Fruit fly (Drosophila melanogaster): ENCODE measurements around the gene Sirt7.

Sirt7 gene

DNA sequence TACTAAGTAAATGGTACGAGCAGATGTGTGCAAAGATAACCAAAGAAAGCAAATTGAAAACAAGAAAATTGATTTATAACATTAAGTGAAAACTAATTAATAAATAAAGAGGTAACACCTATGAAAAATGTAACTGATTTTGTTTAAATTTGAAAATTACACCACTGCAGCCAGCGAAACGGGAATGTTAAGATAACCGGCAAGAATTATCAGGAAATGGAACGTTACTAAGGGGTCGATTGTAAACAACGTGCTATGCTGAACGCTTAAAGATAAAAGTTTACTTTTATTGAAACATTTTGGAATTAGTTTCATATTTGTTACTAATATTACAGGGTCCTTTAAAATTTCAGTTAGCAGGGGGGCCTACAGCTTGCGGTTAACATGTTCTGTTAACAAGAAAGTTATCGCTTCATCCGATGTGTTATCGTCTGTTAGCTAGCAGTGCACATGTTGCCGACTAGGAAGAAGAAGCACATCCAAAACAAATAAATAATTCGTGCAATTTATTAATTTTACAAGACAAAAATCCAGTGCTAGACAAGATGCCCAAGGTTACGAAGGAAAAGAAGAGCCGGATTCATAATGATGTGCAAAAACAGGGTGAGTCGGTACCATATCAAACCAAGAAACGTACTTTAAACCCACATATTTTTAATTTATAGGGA is 6.5 kb upstream of the Sirt7 start, which contains the start of gene CG11837:
Gene CG11837 (plus strand): TSS at position 439 of the 668 bp plus-strand sequence.
- TF ChIP-seq Mnt (GFP tag; optimal IDR thresholded peaks at IDR 0.05): peak; percentile 95
- TF ChIP-seq Crg-1 (GFP tag; optimal IDR thresholded peaks at IDR 0.05): no peak
- TF ChIP-seq kay (GFP tag; ENCODE audit: borderline replicate concordance): peak; percentile 91
- no peak for TF ChIP-seq CG1620 (GFP tag; optimal IDR thresholded peaks at IDR 0.05)
- no peak for TF ChIP-seq toe (GFP tag; optimal IDR thresholded peaks at IDR 0.05)

DNA sequence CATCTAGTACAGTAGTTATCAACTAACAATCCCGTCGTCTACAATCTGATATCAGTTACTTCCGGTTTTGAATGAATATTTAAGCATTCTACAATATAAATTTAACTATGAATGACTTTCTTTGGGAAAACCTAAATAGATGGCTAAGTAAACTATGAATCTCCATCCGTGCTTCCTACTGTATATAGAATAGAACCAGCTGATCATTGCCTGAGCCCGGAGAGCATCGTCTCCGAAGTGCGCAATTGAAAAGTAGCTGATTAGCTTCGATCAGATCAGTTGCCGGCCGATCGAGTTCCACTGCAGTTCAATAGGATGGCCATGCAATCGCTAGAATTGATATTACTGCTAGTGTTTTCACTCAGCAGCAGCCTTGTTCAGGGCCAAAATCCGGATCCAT is 5.0 kb upstream of the Sirt7 start, which contains the start of gene CG11841:
Gene CG11841 (plus strand): TSS at position 301 of the 400 bp plus-strand sequence.
- no peak for TF ChIP-seq CG5204 (GFP tag; optimal IDR thresholded peaks at IDR 0.05)
- TF ChIP-seq cic (GFP tag; optimal IDR thresholded peaks at IDR 0.05): peak; percentile 15
- TF ChIP-seq CG33017 (tag; optimal IDR thresholded peaks at IDR 0.05): no peak
- no peak for TF ChIP-seq pad (GFP tag; optimal IDR thresholded peaks at IDR 0.05)

DNA sequence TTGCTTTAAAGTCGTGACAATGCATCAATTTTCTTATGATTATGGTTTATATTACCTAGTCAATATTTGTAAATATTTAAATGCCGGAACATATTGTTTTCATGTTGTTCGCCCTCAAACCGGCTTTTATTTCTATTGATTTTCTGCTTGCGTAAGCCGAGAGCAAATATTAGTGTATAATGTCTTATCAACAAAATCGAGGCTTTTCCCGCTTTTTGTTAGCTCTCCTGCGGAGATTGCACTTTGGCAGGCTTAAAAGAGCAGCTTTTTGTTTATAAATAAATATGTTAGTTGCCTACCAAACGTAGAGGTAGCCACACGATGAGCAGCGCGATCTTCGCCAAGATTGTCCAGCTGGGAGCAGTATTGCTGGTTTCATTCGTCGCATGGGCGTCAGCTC is 3.3 kb upstream of the Sirt7 start, which contains the start of gene CG11842:
Gene CG11842 (plus strand): TSS at position 301 of the 400 bp plus-strand sequence.
- TF ChIP-seq CG11617 (GFP tag; optimal IDR thresholded peaks at IDR 0.05): no peak
- TF ChIP-seq CG5204 (GFP tag; optimal IDR thresholded peaks at IDR 0.05): no peak
- no peak for TF ChIP-seq Mnt (GFP tag; optimal IDR thresholded peaks at IDR 0.05)
- TF ChIP-seq Clk (GFP tag; optimal IDR thresholded peaks at IDR 0.05): no peak

DNA sequence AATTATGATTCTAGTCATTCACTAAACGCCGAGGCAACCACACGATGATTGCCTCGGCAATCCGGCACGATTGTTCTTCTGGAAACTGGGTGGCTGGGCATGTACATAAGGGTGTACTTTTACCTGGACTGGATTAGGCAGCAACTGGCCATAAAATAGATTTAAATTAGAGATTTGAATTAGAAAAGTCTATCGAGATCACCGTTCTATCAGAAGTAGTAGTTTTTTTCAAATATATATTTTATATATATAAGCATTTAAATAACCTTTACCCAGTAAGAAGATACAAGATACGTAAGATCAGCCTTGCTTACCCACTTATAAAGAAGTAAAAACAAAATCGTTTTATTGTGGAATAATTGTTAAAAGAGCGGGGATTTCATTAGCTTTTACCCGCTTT is 1.7 kb upstream of the Sirt7 start, which contains the start of gene CG11843:
Gene CG11843 (plus strand): TSS at position 301 of the 400 bp plus-strand sequence.
- no peak for TF ChIP-seq CG1620 (GFP tag; optimal IDR thresholded peaks at IDR 0.05)
- no peak for TF ChIP-seq ovo (GFP tag; optimal IDR thresholded peaks at IDR 0.05)
- TF ChIP-seq Clk (GFP tag; optimal IDR thresholded peaks at IDR 0.05): no peak
- TF ChIP-seq Crg-1 (GFP tag; optimal IDR thresholded peaks at IDR 0.05): no peak
- TF ChIP-seq toe (GFP tag; optimal IDR thresholded peaks at IDR 0.05): no peak
- no peak for TF ChIP-seq cnc (optimal IDR thresholded peaks at IDR 0.05)
- no peak for TF ChIP-seq CG33017 (tag; optimal IDR thresholded peaks at IDR 0.05)
- no peak for TF ChIP-seq kay (GFP tag; ENCODE audit: borderline replicate concordance)
- TF ChIP-seq bab1 (GFP tag; optimal IDR thresholded peaks at IDR 0.05): no peak
- no peak for TF ChIP-seq CG7045 (GFP tag; optimal IDR thresholded peaks at IDR 0.05)
- no peak for TF ChIP-seq pad (GFP tag; optimal IDR thresholded peaks at IDR 0.05)

DNA sequence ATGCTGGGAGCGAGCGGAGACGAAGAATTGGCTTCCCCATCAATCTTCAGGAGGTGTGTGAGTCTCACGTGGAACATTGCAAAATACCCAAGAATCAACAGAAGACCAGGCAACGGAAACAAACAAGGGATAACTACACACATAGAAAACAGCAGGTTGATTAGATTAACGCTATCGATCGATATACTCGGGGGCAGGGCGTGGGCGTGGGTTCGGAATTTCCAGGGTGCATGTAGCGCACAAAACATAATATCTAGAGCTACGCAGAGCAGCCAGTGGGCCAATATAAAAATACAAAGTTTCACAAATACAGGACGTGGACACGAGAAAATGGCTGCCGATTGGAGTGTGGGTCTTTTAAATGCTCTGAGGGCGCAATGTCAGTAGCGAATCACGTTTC is 3.7 kb downstream of the Sirt7 start:
- TF ChIP-seq Mnt (GFP tag; optimal IDR thresholded peaks at IDR 0.05) (peak; percentile 11), kay (GFP tag; ENCODE audit: borderline replicate concordance) (no peak), Hr96 (GFP tag; optimal IDR thresholded peaks at IDR 0.05) (no peak)

DNA sequence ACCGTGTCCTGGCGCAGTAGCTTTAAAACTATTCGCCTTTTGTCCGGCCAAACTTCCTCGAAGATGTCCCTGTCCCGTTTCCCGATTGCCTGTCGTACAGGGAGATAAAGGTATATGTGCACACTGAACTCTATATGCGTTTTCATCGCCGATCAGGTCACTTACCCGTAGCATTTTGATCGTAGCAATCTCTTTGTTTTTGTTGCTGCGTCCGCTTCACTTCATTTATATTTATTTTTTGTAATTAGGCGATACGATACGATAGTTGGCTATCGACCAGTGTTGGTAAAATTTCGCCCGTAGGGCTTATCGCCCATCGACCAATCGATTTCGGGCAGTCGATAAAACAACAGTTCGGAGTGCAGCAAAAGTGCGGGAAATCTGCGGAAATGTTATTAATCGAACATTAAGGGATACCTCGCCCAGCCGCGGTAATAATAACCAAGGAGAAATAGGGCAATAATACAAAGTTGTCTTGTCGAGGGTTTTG is 7.0 kb downstream of the Sirt7 start, which contains the start of the genes Cul5 and Bicra:
Gene Cul5 (minus strand): TSS at position 259 of the 490 bp plus-strand sequence.
Gene Bicra (plus strand): TSS at position 324 of the 490 bp plus-strand sequence.
- TF ChIP-seq cic (GFP tag; optimal IDR thresholded peaks at IDR 0.05) (peak; percentile 37), Crg-1 (GFP tag; optimal IDR thresholded peaks at IDR 0.05) (peak; percentile 65), bab1 (GFP tag; optimal IDR thresholded peaks at IDR 0.05) (no peak), pad (GFP tag; optimal IDR thresholded peaks at IDR 0.05) (no peak), CG33017 (tag; optimal IDR thresholded peaks at IDR 0.05) (no peak), Hr96 (GFP tag; optimal IDR thresholded peaks at IDR 0.05) (no peak), toe (GFP tag; optimal IDR thresholded peaks at IDR 0.05) (no peak), CG7101 (tag; optimal IDR thresholded peaks at IDR 0.05) (no peak), Mnt (GFP tag; optimal IDR thresholded peaks at IDR 0.05) (peak; percentile 57), CG1620 (GFP tag; optimal IDR thresholded peaks at IDR 0.05) (peak; percentile 60)

DNA sequence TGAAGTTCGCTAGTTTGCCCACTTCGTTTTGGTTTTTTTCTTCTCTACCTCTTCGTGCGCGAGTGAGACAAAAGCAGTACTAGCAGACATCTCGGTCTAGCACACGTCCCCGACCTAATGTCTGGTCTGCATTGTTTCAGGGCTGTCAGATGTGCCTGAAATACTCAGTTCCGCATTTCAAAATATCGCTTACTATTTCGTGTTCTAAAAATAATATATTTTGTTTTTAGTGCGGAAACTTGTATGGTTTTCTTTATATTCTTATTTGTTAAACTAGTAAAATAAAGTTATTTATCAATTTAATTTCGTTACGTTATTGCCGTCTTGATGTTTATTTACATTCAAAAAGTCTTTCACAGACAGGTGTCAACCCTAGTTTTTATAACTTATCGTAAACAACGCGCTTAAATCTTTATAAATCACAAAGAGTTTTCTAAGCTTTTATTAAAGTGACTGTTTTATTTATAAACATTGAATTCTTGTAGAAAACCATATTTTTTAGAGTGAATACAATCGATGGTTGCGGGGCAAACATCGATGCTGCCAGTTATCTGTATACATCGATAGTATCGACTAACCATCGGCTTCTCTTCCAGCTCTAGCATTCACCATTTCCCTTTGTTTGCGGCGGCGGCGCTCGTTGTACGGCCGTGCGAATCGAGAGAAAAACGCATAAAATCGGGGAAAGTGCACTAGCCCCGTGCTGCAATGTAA is 7.6 kb downstream of the Sirt7 start:
- TF ChIP-seq CG5204 (GFP tag; optimal IDR thresholded peaks at IDR 0.05) (peak; percentile 82), Crg-1 (GFP tag; optimal IDR thresholded peaks at IDR 0.05) (peak; percentile 37), cnc (optimal IDR thresholded peaks at IDR 0.05) (no peak), CG12768 (GFP tag; optimal IDR thresholded peaks at IDR 0.05) (peak; percentile 83), CG1620 (GFP tag; optimal IDR thresholded peaks at IDR 0.05) (peak; percentile 35), tj (GFP tag; optimal IDR thresholded peaks at IDR 0.05) (peak; percentile 86), Hr96 (GFP tag; optimal IDR thresholded peaks at IDR 0.05) (peak; percentile 73), kay (GFP tag; ENCODE audit: borderline replicate concordance) (no peak), Clk (GFP tag; optimal IDR thresholded peaks at IDR 0.05) (peak; percentile 57), toe (GFP tag; optimal IDR thresholded peaks at IDR 0.05) (peak; percentile 82), pad (GFP tag; optimal IDR thresholded peaks at IDR 0.05) (peak; percentile 71), CG7045 (GFP tag; optimal IDR thresholded peaks at IDR 0.05) (peak; percentile 77), CG33017 (tag; optimal IDR thresholded peaks at IDR 0.05) (peak; percentile 84), bab1 (GFP tag; optimal IDR thresholded peaks at IDR 0.05) (peak; percentile 69), cic (GFP tag; optimal IDR thresholded peaks at IDR 0.05) (no peak), Mnt (GFP tag; optimal IDR thresholded peaks at IDR 0.05) (peak; percentile 53), CG7101 (tag; optimal IDR thresholded peaks at IDR 0.05) (peak; percentile 85), CG14711 (tag; optimal IDR thresholded peaks at IDR 0.05) (peak; percentile 95), CG11617 (GFP tag; optimal IDR thresholded peaks at IDR 0.05) (peak; percentile 91), ovo (GFP tag; optimal IDR thresholded peaks at IDR 0.05) (peak; percentile 26)

Measured in whole organism, adult.